Fruit fly (Drosophila melanogaster) S2 (cell line): ENCODE results near the gene CG14313.

Experiments used
- CG8478 ChIP-seq: fragments of >200 bp; optimal IDR thresholded peaks from 2 replicates; lab custom pipeline; 2018
- CTCF ChIP-seq, 2 experiments: fragments of >200 bp; optimal IDR thresholded peaks; 2 replicates each; lab custom pipeline; 2018

DNA sequence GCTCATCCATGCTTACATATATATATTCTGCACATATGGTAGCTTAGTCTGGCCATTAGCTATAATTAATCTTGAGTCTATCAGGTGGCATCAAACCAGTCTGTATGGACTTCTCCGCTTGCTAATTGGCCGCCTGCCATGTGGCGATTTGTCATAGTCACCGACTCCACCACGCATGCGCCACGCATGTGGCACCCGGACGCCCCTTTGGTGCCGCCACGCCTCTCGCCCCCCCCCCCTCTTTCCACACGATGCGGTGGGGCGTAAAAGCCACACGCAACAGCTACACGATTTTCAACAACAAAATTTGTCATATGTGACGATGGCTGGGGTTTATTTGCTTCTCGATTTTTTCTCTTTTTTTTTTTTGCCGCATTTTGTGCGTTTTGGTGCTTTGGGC is 38.1 kb downstream of the CG14313 start:
- TF ChIP-seq CTCF (optimal IDR thresholded peaks at IDR 0.05; lab: Kevin White, UChicago) (no peak), CG8478 (lab: Kevin White, UChicago) (no peak)
